Worm (Caenorhabditis elegans): ENCODE results near the gene T03F6.3.

ce11 chrIII:13348891-13349290, 40.3 kb upstream of the T03F6.3 start:
- TF ChIP-seq klf-2 (GFP tag; conservative IDR thresholded peaks at IDR 0.05) (no peak), T22C8.4 (GFP tag; IDR thresholded peaks at IDR 0.05) (no peak), flt-1 (GFP tag; IDR thresholded peaks at IDR 0.05) (no peak), ref-1 (GFP tag; conservative IDR thresholded peaks at IDR 0.05) (no peak), cog-1 (tag; optimal IDR thresholded peaks at IDR 0.05) (no peak)
